Fruit fly (Drosophila melanogaster) Kc167 (cell line): ENCODE results near the gene CCT2.

Experiments used
- Myc ChIP-seq: fragments of >200 bp; optimal IDR thresholded peaks from 2 replicates; lab custom pipeline; 2017; ENCODE audit warnings: missing external identifiers
- Sin3A ChIP-seq: fragments of >200 bp; optimal IDR thresholded peaks from 2 replicates; lab custom pipeline; 2018; ENCODE audit warnings: missing external identifiers
- h ChIP-seq: fragments of >200 bp; optimal IDR thresholded peaks from 3 replicates; lab custom pipeline; 2018; ENCODE audit warnings: missing external identifiers

DNA sequence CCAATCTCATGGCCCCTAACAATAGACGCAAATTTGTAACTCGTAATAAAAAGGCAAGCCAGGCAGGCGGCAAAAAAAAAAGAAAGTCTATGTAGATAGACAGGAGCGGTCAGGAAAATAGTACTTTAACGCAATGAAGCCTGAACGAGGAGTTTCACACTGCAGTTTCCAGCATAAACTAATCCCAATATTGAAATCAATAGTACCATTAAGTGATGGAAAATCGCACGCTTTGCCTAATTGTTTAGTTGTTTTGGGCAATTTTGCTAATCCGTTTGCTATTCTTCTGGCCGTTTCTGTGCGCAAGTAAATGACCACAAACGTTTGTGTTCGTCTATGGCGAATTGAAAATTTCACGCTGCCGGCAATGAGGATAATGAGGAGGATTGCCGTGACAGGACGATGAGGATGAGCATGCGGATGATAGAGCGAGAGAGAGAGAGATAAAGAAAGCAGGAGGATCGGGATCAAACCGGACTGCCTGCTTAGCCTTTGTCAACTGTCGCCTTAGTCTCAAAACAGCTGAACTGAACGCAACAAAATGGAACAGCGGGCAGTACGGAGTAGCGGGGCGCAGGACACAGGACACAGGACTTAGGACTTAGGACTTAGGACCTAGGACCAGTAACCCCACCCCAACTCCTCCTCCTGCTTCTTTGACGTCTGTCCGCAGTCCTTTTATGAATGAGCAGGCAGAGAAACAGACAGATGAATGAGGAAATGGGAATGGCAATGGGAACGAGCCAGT lies 38.1 kb downstream of the CCT2 start:
- TF ChIP-seq Sin3A (no peak), Myc (lab: Kevin White, UChicago) (no peak), h (lab: Kevin White, UChicago) (no peak)
